Fruit fly (Drosophila melanogaster) whole organism, wandering third instar larva: ENCODE results near the gene CG31819.

Source experiments
- Abd-B ChIP-seq: fragments of >200 bp; optimal IDR thresholded peaks from 2 replicates; lab custom pipeline; 2017; ENCODE audit warnings: missing biosample characterization, missing genetic modification characterization
- CG32264 ChIP-seq: fragments of 200-800 bp; sonication (Bioruptor generic); optimal IDR thresholded peaks from 2 replicates; lab custom pipeline; 2016; ENCODE audit warnings: missing biosample characterization, missing genetic modification characterization
- CG9705 ChIP-seq: fragments of 200-800 bp; sonication (Bioruptor generic); optimal IDR thresholded peaks from 2 replicates; lab custom pipeline; 2018; ENCODE audit warnings: missing biosample characterization, mild to moderate bottlenecking, missing genetic modification characterization
- CrebA ChIP-seq: fragments of 200-800 bp; sonication (Bioruptor generic); optimal IDR thresholded peaks from 2 replicates; lab custom pipeline; 2016; ENCODE audit warnings: missing biosample characterization, mild to moderate bottlenecking, missing genetic modification characterization, borderline replicate concordance
- Dfd ChIP-seq: fragments of >200 bp; optimal IDR thresholded peaks from 2 replicates; lab custom pipeline; 2017; ENCODE audit warnings: missing biosample characterization, missing genetic modification characterization
- Dif ChIP-seq: fragments of 200-275, 200-300 bp; sonication (Bioruptor generic); optimal IDR thresholded peaks from 2 replicates; lab custom pipeline; 2018; ENCODE audit warnings: missing biosample characterization, missing genetic modification characterization; ENCODE audit not compliant: partially characterized antibody
- GATAd ChIP-seq: sonication (Bioruptor generic); optimal IDR thresholded peaks from 2 replicates; lab custom pipeline; 2016; ENCODE audit warnings: missing biosample characterization, missing genetic modification characterization
- HLH106 ChIP-seq: fragments of 200-800 bp; optimal IDR thresholded peaks from 3 replicates; lab custom pipeline; 2019; ENCODE audit warnings: missing biosample characterization, mild to moderate bottlenecking, missing genetic modification characterization, moderate library complexity
- Hr78 ChIP-seq: fragments of >200 bp; optimal IDR thresholded peaks from 2 replicates; lab custom pipeline; 2017; ENCODE audit warnings: missing biosample characterization, missing genetic modification characterization
- Jra ChIP-seq: sonication (Bioruptor generic); optimal IDR thresholded peaks from 2 replicates; lab custom pipeline; 2016; ENCODE audit warnings: missing biosample characterization, missing genetic modification characterization
- Mio ChIP-seq: sonication (Bioruptor generic); optimal IDR thresholded peaks from 2 replicates; lab custom pipeline; 2016; ENCODE audit warnings: missing biosample characterization, missing genetic modification characterization
- Myc ChIP-seq: fragments of >200 bp; optimal IDR thresholded peaks from 2 replicates; lab custom pipeline; 2017
- Rel ChIP-seq, 2 experiments: fragments of 200-800 bp; sonication (Bioruptor generic) in 1 of 2; optimal IDR thresholded peaks; 2 replicates in 1 of 2; 3 replicates in 1 of 2; lab custom pipeline; 2016 to 2019; ENCODE audit warnings: mild to moderate bottlenecking in 2 of 2, missing biosample characterization in 2 of 2, missing genetic modification characterization in 2 of 2, moderate library complexity in 1 of 2
- Sp1 ChIP-seq: fragments of 200-800 bp; sonication (Bioruptor generic); optimal IDR thresholded peaks from 3 replicates; lab custom pipeline; 2019; ENCODE audit warnings: missing biosample characterization, mild to moderate bottlenecking, missing genetic modification characterization, moderate library complexity
- Vsx2 ChIP-seq: fragments of 200-300, 225-300 bp; sonication (Bioruptor generic); optimal IDR thresholded peaks from 2 replicates; lab custom pipeline; 2018; ENCODE audit warnings: missing biosample characterization, missing genetic modification characterization; ENCODE audit not compliant: partially characterized antibody
- br ChIP-seq: fragments of 200-800 bp; sonication (Bioruptor generic); optimal IDR thresholded peaks from 2 replicates; lab custom pipeline; 2016; ENCODE audit warnings: missing biosample characterization, missing genetic modification characterization
- brk ChIP-seq: fragments of 200-800 bp; sonication (Bioruptor generic); optimal IDR thresholded peaks from 2 replicates; lab custom pipeline; 2016; ENCODE audit warnings: missing biosample characterization, mild to moderate bottlenecking, missing genetic modification characterization
- dl ChIP-seq, 2 experiments: fragments of 175-275, 200-275 bp in 1 of 2; fragments of 200-275 bp in 1 of 2; sonication (Bioruptor generic); optimal IDR thresholded peaks; lab custom pipeline; 2018; ENCODE audit warnings: mild to moderate bottlenecking in 2 of 2, missing biosample characterization in 2 of 2, missing genetic modification characterization in 2 of 2, moderate library complexity in 2 of 2; ENCODE audit not compliant: partially characterized antibody in 2 of 2, insufficient read depth in 1 of 2
- dmrt93B ChIP-seq: fragments of 200-800 bp; sonication (Bioruptor generic); optimal IDR thresholded peaks from 2 replicates; lab custom pipeline; 2018; ENCODE audit warnings: missing biosample characterization, mild to moderate bottlenecking, missing genetic modification characterization
- dsf ChIP-seq: sonication (Bioruptor generic); optimal IDR thresholded peaks from 2 replicates; lab custom pipeline; 2016; ENCODE audit warnings: missing biosample characterization, missing genetic modification characterization, borderline replicate concordance
- ey ChIP-seq: fragments of 200-800 bp; sonication (Bioruptor generic); optimal IDR thresholded peaks from 2 replicates; lab custom pipeline; 2016; ENCODE audit warnings: missing biosample characterization, missing genetic modification characterization
- foxo ChIP-seq, 2 experiments: fragments of 200-800 bp; sonication (Bioruptor generic); optimal IDR thresholded peaks; 2 replicates in 1 of 2; 3 replicates in 1 of 2; lab custom pipeline; 2016 to 2017; ENCODE audit warnings: missing biosample characterization in 2 of 2, missing genetic modification characterization in 2 of 2
- fru ChIP-seq: fragments of 200-800 bp; sonication (Bioruptor generic); optimal IDR thresholded peaks from 3 replicates; lab custom pipeline; 2016; ENCODE audit warnings: missing biosample characterization, mild to moderate bottlenecking, missing genetic modification characterization
- h ChIP-seq: fragments of 200-800 bp; sonication (Bioruptor generic); optimal IDR thresholded peaks from 3 replicates; lab custom pipeline; 2016; ENCODE audit warnings: missing biosample characterization, mild to moderate bottlenecking, missing genetic modification characterization
- jim ChIP-seq: fragments of 175-275, 200-325 bp; sonication (Bioruptor generic); optimal IDR thresholded peaks from 2 replicates; lab custom pipeline; 2016; ENCODE audit warnings: missing biosample characterization, mild to moderate bottlenecking, missing genetic modification characterization
- lola ChIP-seq: fragments of >200 bp; optimal IDR thresholded peaks from 2 replicates; lab custom pipeline; 2017; ENCODE audit warnings: missing biosample characterization, missing genetic modification characterization
- pan ChIP-seq: fragments of >200 bp; optimal IDR thresholded peaks from 2 replicates; lab custom pipeline; 2017
- psq ChIP-seq: fragments of 200-800 bp; sonication (Bioruptor generic); optimal IDR thresholded peaks from 3 replicates; lab custom pipeline; 2017; ENCODE audit warnings: missing biosample characterization, mild to moderate bottlenecking, missing genetic modification characterization, moderate library complexity
- sage ChIP-seq: fragments of 200-800 bp; sonication (Bioruptor generic); optimal IDR thresholded peaks from 2 replicates; lab custom pipeline; 2016; ENCODE audit warnings: missing biosample characterization, mild to moderate bottlenecking, missing genetic modification characterization
- sv ChIP-seq: fragments of 200-800 bp; sonication (Bioruptor generic); optimal IDR thresholded peaks from 3 replicates; lab custom pipeline; 2016; ENCODE audit warnings: missing biosample characterization, missing genetic modification characterization
- usp ChIP-seq: fragments of >200 bp; optimal IDR thresholded peaks from 2 replicates; lab custom pipeline; 2017; ENCODE audit warnings: missing biosample characterization, missing genetic modification characterization
- woc ChIP-seq: sonication (Bioruptor generic); optimal IDR thresholded peaks from 2 replicates; lab custom pipeline; 2016; ENCODE audit warnings: missing biosample characterization, mild to moderate bottlenecking, missing genetic modification characterization

The CG31819 gene

DNA sequence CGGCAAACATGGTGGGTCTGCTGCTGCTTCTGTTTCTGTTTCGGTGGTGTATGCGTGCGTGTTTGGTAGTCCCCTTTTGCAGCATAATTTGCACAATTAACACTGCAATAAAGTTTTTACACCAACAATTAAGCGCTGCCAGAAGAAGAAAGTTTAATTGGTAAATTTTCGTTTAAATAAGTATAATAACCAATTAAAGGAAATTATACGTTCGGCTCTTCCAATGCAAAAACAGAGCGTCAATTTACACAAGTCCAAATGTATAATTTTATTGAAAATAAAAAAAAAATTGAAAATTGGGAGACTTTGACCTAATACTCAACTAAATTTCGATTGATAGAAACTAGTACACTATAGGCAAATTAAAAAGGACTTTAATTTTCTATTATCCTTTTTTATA, at the start of gene CG31819:
Gene CG31819 (plus strand): TSS at position 301 of the 400 bp plus-strand sequence.
- TF ChIP-seq Abd-B (GFP tag; lab: Kevin White, UChicago) = no peak
- TF ChIP-seq Myc (lab: Kevin White, UChicago) = no peak
- no peak for TF ChIP-seq pan
- TF ChIP-seq Jra (GFP tag; lab: Kevin White, UChicago) = no peak
- TF ChIP-seq HLH106 (tag; lab: Kevin White, UChicago) = no peak
- TF ChIP-seq sage (GFP tag; lab: Kevin White, UChicago) = no peak
- no peak for TF ChIP-seq psq
- no peak for TF ChIP-seq fru
- no peak for TF ChIP-seq dl (GFP tag; optimal IDR thresholded peaks at IDR 0.05; lab: Kevin White, UChicago; ENCODE audit: insufficient read depth in 1 of 2, partially characterized antibody in 2 of 2)
- TF ChIP-seq Mio (GFP tag; lab: Kevin White, UChicago) = no peak
- TF ChIP-seq Hr78 (GFP tag; lab: Kevin White, UChicago) = no peak
- TF ChIP-seq Dfd (GFP tag; lab: Kevin White, UChicago) = no peak
- TF ChIP-seq Dif (GFP tag; lab: Kevin White, UChicago) = no peak
- TF ChIP-seq brk (GFP tag; lab: Kevin White, UChicago) = no peak

DNA sequence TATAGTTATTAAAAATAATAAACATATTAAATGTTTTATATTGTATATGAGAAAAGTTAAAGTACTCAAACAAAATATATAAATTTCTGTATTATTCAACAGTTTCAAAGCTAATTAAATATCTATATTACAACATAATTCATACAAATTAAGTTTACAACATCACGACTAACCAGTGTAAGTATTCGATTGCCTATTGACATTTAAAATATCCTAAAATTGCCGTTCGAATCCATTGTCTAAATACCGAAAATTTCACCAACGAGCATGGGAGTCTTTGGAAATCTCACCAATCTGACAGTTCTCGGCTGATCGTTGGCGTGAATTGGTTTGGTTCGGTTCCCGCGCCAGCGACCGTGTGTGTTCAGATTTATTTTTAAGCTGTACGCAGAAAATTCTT, 45.7 kb upstream of the CG31819 start, which contains the start of gene Ca-alpha1D:
Gene Ca-alpha1D (plus strand): TSS at position 301 of the 400 bp plus-strand sequence.
- TF ChIP-seq Dif (GFP tag; lab: Kevin White, UChicago) = no peak
- TF ChIP-seq brk (GFP tag; lab: Kevin White, UChicago) = no peak
- no peak for TF ChIP-seq Rel (GFP tag; optimal IDR thresholded peaks at IDR 0.05; lab: Kevin White, UChicago)
- no peak for TF ChIP-seq Rel (tag; optimal IDR thresholded peaks at IDR 0.05; lab: Kevin White, UChicago)
- TF ChIP-seq dmrt93B (GFP tag; lab: Kevin White, UChicago) = no peak
- no peak for TF ChIP-seq CG9705 (GFP tag; lab: Kevin White, UChicago)
- no peak for TF ChIP-seq HLH106 (tag; lab: Kevin White, UChicago)
- no peak for TF ChIP-seq GATAd
- TF ChIP-seq sage (GFP tag; lab: Kevin White, UChicago) = no peak
- TF ChIP-seq Mio (GFP tag; lab: Kevin White, UChicago) = no peak
- no peak for TF ChIP-seq dl (GFP tag; optimal IDR thresholded peaks at IDR 0.05; lab: Kevin White, UChicago; ENCODE audit: insufficient read depth in 1 of 2, partially characterized antibody in 2 of 2)
- no peak for TF ChIP-seq usp
- TF ChIP-seq Jra (GFP tag; lab: Kevin White, UChicago) = no peak
- no peak for TF ChIP-seq Myc (lab: Kevin White, UChicago)
- no peak for TF ChIP-seq ey
- TF ChIP-seq jim = no peak
- no peak for TF ChIP-seq lola (GFP tag; lab: Kevin White, UChicago)
- no peak for TF ChIP-seq Vsx2
- TF ChIP-seq Sp1 (GFP tag; lab: Kevin White, UChicago) = no peak
- TF ChIP-seq foxo (GFP tag; optimal IDR thresholded peaks at IDR 0.05; lab: Kevin White, UChicago) = no peak
- TF ChIP-seq CrebA (GFP tag; lab: Kevin White, UChicago) = no peak

DNA sequence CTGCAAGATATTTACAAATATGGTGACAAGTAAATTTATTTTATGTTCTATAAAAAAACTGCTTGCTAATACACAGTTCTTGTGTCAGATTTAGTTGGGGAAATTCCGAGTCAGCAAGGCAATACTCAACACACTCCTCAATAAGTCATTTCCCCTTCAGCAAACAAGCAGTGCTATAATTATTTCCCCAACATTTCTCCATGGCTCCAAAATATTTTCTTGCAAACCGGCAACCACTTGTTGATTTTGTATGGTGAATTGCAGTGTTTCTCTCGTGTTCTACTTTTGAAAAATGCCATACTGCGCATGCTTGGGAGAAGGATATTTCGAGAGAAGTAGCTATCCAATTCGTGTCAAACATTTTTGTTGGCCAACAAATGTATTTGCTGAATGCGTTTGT, 13.1 kb upstream of the CG31819 start:
- TF ChIP-seq Jra (GFP tag; lab: Kevin White, UChicago) (no peak), Dif (GFP tag; lab: Kevin White, UChicago) (no peak)

DNA sequence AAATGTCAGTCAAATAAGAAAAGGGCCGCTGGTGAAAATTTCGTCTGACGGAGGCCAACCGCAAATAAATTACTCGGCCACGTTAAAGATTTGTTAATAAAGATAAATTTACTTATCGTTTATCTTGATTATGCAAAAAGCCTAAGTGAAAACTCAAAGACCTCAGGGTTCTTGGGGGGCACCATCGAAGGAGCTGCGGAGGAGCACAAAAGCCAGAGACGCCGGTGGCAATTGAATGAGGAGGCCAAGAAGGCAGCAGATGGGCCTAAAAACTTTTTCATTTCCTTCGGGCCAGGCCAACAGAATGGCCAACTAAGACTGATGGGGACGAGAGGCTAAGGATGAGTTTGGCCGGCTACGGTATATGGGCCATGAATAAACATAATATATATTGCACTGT, 5.0 kb downstream of the CG31819 start:
- TF ChIP-seq pan (no peak), dsf (GFP tag; lab: Kevin White, UChicago) (no peak), CG9705 (GFP tag; lab: Kevin White, UChicago) (no peak), jim (no peak)

DNA sequence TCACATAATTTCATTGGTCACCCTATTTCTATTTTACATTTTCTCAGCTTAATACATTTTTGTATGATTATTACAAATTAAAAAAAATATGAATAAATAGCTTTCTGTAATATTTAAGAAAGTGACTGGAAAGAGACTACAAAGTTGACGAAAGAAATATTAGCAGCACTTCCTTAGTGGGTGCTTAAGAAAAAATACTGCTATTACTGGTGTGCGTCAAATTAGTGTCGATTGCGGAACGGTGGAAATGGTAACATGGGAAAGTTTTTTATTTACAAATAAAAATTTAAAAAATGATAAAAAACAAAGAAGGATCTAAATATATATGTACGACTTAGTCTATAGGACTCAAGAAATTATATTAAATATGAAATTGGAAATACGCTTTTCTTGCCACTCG, 12.7 kb downstream of the CG31819 start:
- TF ChIP-seq dmrt93B (GFP tag; lab: Kevin White, UChicago) (no peak), psq (no peak), usp (no peak), Mio (GFP tag; lab: Kevin White, UChicago) (no peak), Jra (GFP tag; lab: Kevin White, UChicago) (no peak), fru (no peak), Rel (GFP tag; optimal IDR thresholded peaks at IDR 0.05; lab: Kevin White, UChicago) (no peak), Rel (tag; optimal IDR thresholded peaks at IDR 0.05; lab: Kevin White, UChicago) (no peak), Vsx2 (no peak), woc (GFP tag; lab: Kevin White, UChicago) (no peak), CG9705 (GFP tag; lab: Kevin White, UChicago) (no peak), Sp1 (GFP tag; lab: Kevin White, UChicago) (no peak), h (GFP tag; lab: Kevin White, UChicago) (no peak), sv (GFP tag; lab: Kevin White, UChicago) (no peak), Abd-B (GFP tag; lab: Kevin White, UChicago) (no peak), Hr78 (GFP tag; lab: Kevin White, UChicago) (no peak), pan (no peak), CrebA (GFP tag; lab: Kevin White, UChicago) (no peak), Dfd (GFP tag; lab: Kevin White, UChicago) (no peak), CG32264 (GFP tag; lab: Kevin White, UChicago) (no peak), br (GFP tag; lab: Kevin White, UChicago) (no peak)
